Fruit fly (Drosophila melanogaster): Measurements from ENCODE around the gene CG31551.

dm6 chr3R:5649903-5650302 is 22.3 kb downstream of the CG31551 start:
- TF ChIP-seq h (GFP tag; optimal IDR thresholded peaks at IDR 0.05) (no peak), dl (GFP tag; optimal IDR thresholded peaks at IDR 0.05; ENCODE audit: insufficient read depth in 1 of 2, partially characterized antibody in 2 of 2) (no peak), Abd-B (GFP tag; optimal IDR thresholded peaks at IDR 0.05) (no peak), Hr83 (GFP tag; optimal IDR thresholded peaks at IDR 0.05; ENCODE audit: poor library complexity, severe bottlenecking) (no peak), usp (GFP tag; optimal IDR thresholded peaks at IDR 0.05) (no peak), Myc (optimal IDR thresholded peaks at IDR 0.05) (no peak), ey (GFP tag; optimal IDR thresholded peaks at IDR 0.05) (no peak), rgr (GFP tag; optimal IDR thresholded peaks at IDR 0.05) (no peak)
